Worm (Caenorhabditis elegans) whole organism, L4 larva: ENCODE data around the gene fbxb-49.

Experiments used
- F10B5.3 ChIP-seq: sonication (generic microtip); optimal IDR thresholded peaks from 2 replicates; lab custom pipeline; 2016; ENCODE audit warnings: mild to moderate bottlenecking, missing genetic modification characterization, missing compliant biosample characterization
- F26F4.8 ChIP-seq: fragments of 200-800 bp; sonication (Bioruptor generic); conservative IDR thresholded peaks from 2 replicates; pipeline ENCODE4 v1.3.6; 2022; ENCODE audit warnings: missing genetic modification characterization, missing compliant biosample characterization
- F37D6.2 ChIP-seq: sonication (generic microtip); optimal IDR thresholded peaks from 2 replicates; lab custom pipeline; 2016; ENCODE audit warnings: mild to moderate bottlenecking, missing genetic modification characterization, missing compliant biosample characterization
- R02D3.7 ChIP-seq: fragments of 150-350 bp; sonication (generic microtip); optimal IDR thresholded peaks from 3 replicates; lab custom pipeline; 2014; ENCODE audit warnings: missing biosample characterization, missing genetic modification characterization
- Y48G9A.11 ChIP-seq: fragments of 200-800 bp; sonication (Bioruptor generic); IDR thresholded peaks from 2 replicates; pipeline ENCODE4 v1.3.6; 2022; ENCODE audit warnings: missing genetic modification reagents, missing genetic modification characterization, missing compliant biosample characterization
- aha-1 ChIP-seq: fragments of 150-350 bp; peaks from one replicate; lab custom pipeline; 2014; ENCODE audit warnings: missing biosample characterization, missing genetic modification characterization
- arid-1 ChIP-seq: fragments of 200-800 bp; sonication (Bioruptor generic); conservative IDR thresholded peaks from 2 replicates; pipeline ENCODE4 v1.3.6; 2022; ENCODE audit warnings: missing genetic modification reagents, missing genetic modification characterization, missing compliant biosample characterization
- ceh-32 ChIP-seq: sonication (generic microtip); optimal IDR thresholded peaks from 2 replicates; lab custom pipeline; 2016; ENCODE audit warnings: mild to moderate bottlenecking, missing genetic modification characterization, missing compliant biosample characterization; ENCODE audit not compliant: poor library complexity
- ceh-44 ChIP-seq: fragments of 200-800 bp; sonication (Bioruptor generic); IDR thresholded peaks from 2 replicates; pipeline ENCODE4 v1.3.6; 2022; ENCODE audit warnings: missing genetic modification reagents, missing genetic modification characterization, missing compliant biosample characterization
- cey-2 ChIP-seq: sonication (generic microtip); optimal IDR thresholded peaks from 3 replicates; lab custom pipeline; 2017; ENCODE audit warnings: missing genetic modification characterization, mild to moderate bottlenecking, missing compliant biosample characterization, antibody characterized with exemption, borderline replicate concordance; ENCODE audit not compliant: insufficient read depth
- ctbp-1 ChIP-seq: fragments of 200-800 bp; sonication (Bioruptor generic); IDR thresholded peaks from 2 replicates; pipeline ENCODE4 v1.3.6; 2022; ENCODE audit warnings: missing genetic modification reagents, missing genetic modification characterization, missing compliant biosample characterization
- daf-16 ChIP-seq, 3 experiments: sonication (generic microtip); optimal IDR thresholded peaks; 2 replicates each; lab custom pipeline; 2016 to 2017; ENCODE audit warnings: missing genetic modification characterization in 3 of 3, missing genetic modification reagents in 3 of 3, mild to moderate bottlenecking in 2 of 3, missing compliant biosample characterization in 2 of 3, missing biosample characterization in 1 of 3, moderate library complexity in 1 of 3
- daf-8 ChIP-seq: fragments of 200-800 bp; sonication (Bioruptor generic); IDR thresholded peaks from 2 replicates; pipeline ENCODE4 v1.3.6; 2022; ENCODE audit warnings: missing genetic modification characterization, missing compliant biosample characterization
- dmd-8 ChIP-seq: fragments of 200-800 bp; sonication (Bioruptor generic); IDR thresholded peaks from 2 replicates; pipeline ENCODE4 v1.3.6; 2022; ENCODE audit warnings: missing genetic modification characterization, missing compliant biosample characterization
- dmd-9 ChIP-seq: fragments of 200-800 bp; sonication (Bioruptor generic); IDR thresholded peaks from 2 replicates; pipeline ENCODE4 v1.3.6; 2022; ENCODE audit warnings: missing genetic modification reagents, missing genetic modification characterization, missing compliant biosample characterization
- egl-27 ChIP-seq: sonication (generic microtip); optimal IDR thresholded peaks from 3 replicates; lab custom pipeline; 2017; ENCODE audit warnings: missing biosample characterization, missing genetic modification reagents, missing genetic modification characterization
- hif-1 ChIP-seq, 2 experiments: sonication (generic microtip); optimal IDR thresholded peaks; 2 replicates each; lab custom pipeline; 2016 to 2017; ENCODE audit warnings: missing compliant biosample characterization in 2 of 2, missing genetic modification characterization in 2 of 2, missing genetic modification reagents in 2 of 2, missing genotype in 2 of 2, mild to moderate bottlenecking in 1 of 2
- hlh-11 ChIP-seq: fragments of 200-800 bp; sonication (Bioruptor generic); optimal IDR thresholded peaks from 2 replicates; lab custom pipeline; 2018; ENCODE audit warnings: mild to moderate bottlenecking, missing genetic modification characterization, missing compliant biosample characterization
- hlh-30 ChIP-seq: sonication (generic microtip); optimal IDR thresholded peaks from 2 replicates; lab custom pipeline; 2017; ENCODE audit warnings: antibody characterized with exemption, mild to moderate bottlenecking, missing genetic modification characterization, missing compliant biosample characterization; ENCODE audit not compliant: insufficient read depth
- hmg-1.1 ChIP-seq: fragments of 200-800 bp; sonication (Bioruptor generic); IDR thresholded peaks from 2 replicates; pipeline ENCODE4 v1.3.6; 2022; ENCODE audit warnings: missing genetic modification reagents, missing genetic modification characterization, missing compliant biosample characterization
- lin-29 ChIP-seq: fragments of 200-800 bp; sonication (Bioruptor generic); IDR thresholded peaks from 2 replicates; pipeline ENCODE4 v1.3.6; 2022; ENCODE audit warnings: missing genetic modification reagents, missing genetic modification characterization, missing compliant biosample characterization
- lin-38 ChIP-seq: fragments of 200-800 bp; sonication (Bioruptor generic); IDR thresholded peaks from 2 replicates; pipeline ENCODE4 v1.3.6; 2022; ENCODE audit warnings: missing genetic modification reagents, missing genetic modification characterization, missing compliant biosample characterization
- lir-3 ChIP-seq: sonication (generic microtip); optimal IDR thresholded peaks from 2 replicates; lab custom pipeline; 2016; ENCODE audit warnings: mild to moderate bottlenecking, missing genetic modification characterization, missing compliant biosample characterization
- madf-5 ChIP-seq, 2 experiments: fragments of 200-800 bp; sonication (Bioruptor generic); IDR thresholded peaks; 2 replicates each; pipeline ENCODE4 v1.3.6; 2022; ENCODE audit warnings: missing compliant biosample characterization in 2 of 2, missing genetic modification characterization in 2 of 2
- mep-1 ChIP-seq: fragments of 150-350 bp; sonication (generic microtip); optimal IDR thresholded peaks from 3 replicates; lab custom pipeline; 2014; ENCODE audit warnings: missing biosample characterization, missing genetic modification characterization
- mxl-2 ChIP-seq: fragments of 200-800 bp; sonication (Bioruptor generic); conservative IDR thresholded peaks from 2 replicates; pipeline ENCODE4 v1.3.6; 2022; ENCODE audit warnings: missing genetic modification reagents, missing genetic modification characterization, missing compliant biosample characterization
- nhr-102 ChIP-seq: sonication (generic microtip); optimal IDR thresholded peaks from 2 replicates; lab custom pipeline; 2016; ENCODE audit warnings: mild to moderate bottlenecking, missing genetic modification characterization, moderate library complexity, missing compliant biosample characterization
- nhr-111 ChIP-seq: fragments of 200-800 bp; sonication (Bioruptor generic); optimal IDR thresholded peaks from 2 replicates; lab custom pipeline; 2018; ENCODE audit warnings: mild to moderate bottlenecking, missing genetic modification characterization, missing compliant biosample characterization
- nhr-237 ChIP-seq: sonication (generic microtip); optimal IDR thresholded peaks from 2 replicates; lab custom pipeline; 2017; ENCODE audit warnings: missing biosample characterization, missing genetic modification characterization
- nhr-41 ChIP-seq: fragments of 200-800 bp; sonication (Bioruptor generic); IDR thresholded peaks from 2 replicates; pipeline ENCODE4 v1.3.6; 2022; ENCODE audit warnings: missing genetic modification reagents, missing genetic modification characterization, missing compliant biosample characterization
- nhr-76 ChIP-seq: fragments of 150-350 bp; optimal IDR thresholded peaks from 2 replicates; lab custom pipeline; 2014; ENCODE audit warnings: missing biosample characterization, missing genetic modification characterization
- nhr-77 ChIP-seq: fragments of 150-350 bp; optimal IDR thresholded peaks from 2 replicates; lab custom pipeline; 2014; ENCODE audit warnings: missing biosample characterization, missing genetic modification characterization
- set-16 ChIP-seq: fragments of 200-800 bp; sonication (Bioruptor generic); IDR thresholded peaks from 2 replicates; pipeline ENCODE4 v1.3.6; 2022; ENCODE audit warnings: missing genetic modification reagents, missing genetic modification characterization, missing compliant biosample characterization
- skn-1 ChIP-seq: fragments of 150-350 bp; optimal IDR thresholded peaks from 2 replicates; lab custom pipeline; 2014; ENCODE audit warnings: missing biosample characterization, missing genetic modification characterization
- snpc-1.2 ChIP-seq: fragments of 200-800 bp; sonication (Bioruptor generic); IDR thresholded peaks from 2 replicates; pipeline ENCODE4 v1.3.6; 2022; ENCODE audit warnings: missing genetic modification reagents, missing genetic modification characterization, missing compliant biosample characterization
- spr-3 ChIP-seq: fragments of 200-800 bp; sonication (Bioruptor generic); optimal IDR thresholded peaks from 2 replicates; lab custom pipeline; 2018; ENCODE audit warnings: mild to moderate bottlenecking, missing genetic modification characterization, missing compliant biosample characterization
- tag-97 ChIP-seq: fragments of 200-800 bp; sonication (Bioruptor generic); IDR thresholded peaks from 2 replicates; pipeline ENCODE4 v1.3.6; 2022; ENCODE audit warnings: missing genetic modification characterization, missing compliant biosample characterization
- unc-62 ChIP-seq, 3 experiments: fragments of 150-350 bp in 1 of 3; sonication (generic microtip); optimal IDR thresholded peaks in 2 of 3; peaks in 1 of 3; 1 replicate in 1 of 3; 2 replicates in 2 of 3; lab custom pipeline; 2014 to 2017; ENCODE audit warnings: missing biosample characterization in 3 of 3, missing genetic modification characterization in 3 of 3, missing genetic modification reagents in 3 of 3, missing genotype in 1 of 3
- zag-1 ChIP-seq: fragments of 150-350 bp; optimal IDR thresholded peaks from 2 replicates; lab custom pipeline; 2014; ENCODE audit warnings: missing biosample characterization, missing genetic modification characterization
- zfp-3 ChIP-seq: fragments of 200-800 bp; sonication (Bioruptor generic); conservative IDR thresholded peaks from 2 replicates; pipeline ENCODE4 v1.3.6; 2022; ENCODE audit warnings: missing genetic modification reagents, missing genetic modification characterization, missing compliant biosample characterization
- zip-2 ChIP-seq: fragments of 150-350 bp; optimal IDR thresholded peaks from 2 replicates; lab custom pipeline; 2014; ENCODE audit warnings: missing biosample characterization, missing genetic modification characterization
- ztf-7 ChIP-seq: fragments of 150-350 bp; optimal IDR thresholded peaks from 2 replicates; lab custom pipeline; 2014; ENCODE audit warnings: missing biosample characterization, missing genetic modification characterization

The fbxb-49 gene

DNA sequence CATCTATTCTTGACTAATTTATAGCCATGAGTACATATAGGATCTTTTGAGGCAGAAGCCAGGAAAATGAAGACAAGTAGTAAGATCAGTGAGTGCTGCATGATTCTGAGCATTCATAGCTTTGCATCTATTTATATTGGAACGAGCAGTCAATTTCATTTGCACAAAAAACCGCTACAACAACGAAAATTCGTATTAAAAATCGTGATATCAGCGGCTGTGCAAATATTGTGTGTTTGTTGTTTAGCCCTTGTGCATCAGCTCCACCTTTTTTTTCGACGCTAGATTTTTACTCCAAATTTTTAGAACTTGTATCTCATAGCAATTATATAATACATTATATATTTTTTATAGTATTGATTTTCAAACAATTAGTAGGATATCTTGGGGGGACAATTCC lies 15.8 kb downstream of the fbxb-49 start, which contains the start of gene clec-21:
TSS of gene clec-21 (minus strand) at position 101 of the 400 bp plus-strand sequence.
- TF ChIP-seq R02D3.7 (tag; lab: Kevin White, UChicago) (no peak), dmd-9 (GFP tag; lab: Robert Waterston, UW) (no peak), cey-2 (tag; lab: Kevin White, UChicago) (no peak), hif-1 (tag; optimal IDR thresholded peaks at IDR 0.05; lab: Kevin White, UChicago) (no peak), lin-38 (no peak), nhr-76 (tag; lab: Kevin White, UChicago) (no peak), zfp-3 (no peak), ceh-32 (no peak), skn-1 (tag; lab: Kevin White, UChicago) (no peak), egl-27 (no peak), ctbp-1 (no peak), spr-3 (GFP tag; lab: Kevin White, UChicago) (no peak), set-16 (GFP tag; lab: Robert Waterston, UW) (no peak), nhr-111 (GFP tag; lab: Kevin White, UChicago) (no peak), nhr-237 (tag; lab: Kevin White, UChicago) (no peak), Y48G9A.11 (GFP tag; lab: Robert Waterston, UW) (no peak), hlh-11 (tag; lab: Kevin White, UChicago) (no peak), nhr-41 (GFP tag; lab: Robert Waterston, UW) (no peak), mxl-2 (GFP tag; lab: Robert Waterston, UW) (no peak)

DNA sequence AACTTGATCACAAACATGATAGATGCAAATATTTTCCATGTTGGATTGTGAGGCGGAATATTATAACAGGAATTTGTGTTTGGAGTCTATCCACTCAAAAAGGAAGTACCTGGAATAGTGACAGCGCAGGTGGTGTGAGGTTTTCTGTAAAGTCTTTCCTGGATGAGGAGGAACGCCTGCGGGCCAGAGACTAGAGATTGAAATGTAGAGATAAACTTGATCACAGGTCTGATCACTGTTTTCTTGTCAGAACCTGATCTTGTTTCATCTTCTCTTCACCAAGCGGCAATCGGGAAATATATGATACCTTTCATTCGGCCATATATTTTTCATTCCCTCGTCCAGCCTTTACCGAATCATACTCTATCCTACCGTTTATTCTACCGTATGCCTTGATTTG lies 18.0 kb downstream of the fbxb-49 start, which contains the start of gene T07H3.8:
TSS of gene T07H3.8 (plus strand) at position 301 of the 400 bp plus-strand sequence.
- TF ChIP-seq F26F4.8: no peak
- TF ChIP-seq hif-1 (tag; optimal IDR thresholded peaks at IDR 0.05; lab: Kevin White, UChicago): no peak
- no peak for TF ChIP-seq F10B5.3 (tag; lab: Kevin White, UChicago)
- no peak for TF ChIP-seq unc-62 (GFP tag; optimal IDR thresholded peaks at IDR 0.05 in 1 of 2; lab: Kevin White, UChicago)
- TF ChIP-seq unc-62 (tag; optimal IDR thresholded peaks at IDR 0.05; lab: Kevin White, UChicago): no peak
- no peak for TF ChIP-seq ztf-7
- TF ChIP-seq spr-3 (GFP tag; lab: Kevin White, UChicago): no peak
- TF ChIP-seq zfp-3: no peak
- TF ChIP-seq zip-2 (tag; lab: Kevin White, UChicago): no peak
- no peak for TF ChIP-seq daf-8
- no peak for TF ChIP-seq nhr-76 (tag; lab: Kevin White, UChicago)

DNA sequence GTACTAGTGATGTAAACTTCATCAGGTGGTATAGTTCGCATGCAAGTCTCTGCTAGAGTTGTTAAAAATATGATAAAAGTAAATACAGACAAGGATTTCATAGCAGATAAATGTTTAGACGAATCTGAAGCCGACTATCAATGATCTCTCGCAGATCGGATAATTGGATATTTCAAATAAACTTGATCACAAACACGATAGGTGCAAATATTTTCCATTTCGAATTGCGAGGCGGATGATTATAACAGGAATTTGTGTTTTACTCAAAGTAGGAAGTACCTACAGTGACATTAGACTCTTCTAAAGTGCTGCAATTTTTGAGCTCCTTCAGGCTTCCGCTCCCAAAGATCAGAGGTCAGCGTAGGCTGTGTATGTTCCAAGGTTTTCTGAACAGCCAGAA lies 21.5 kb downstream of the fbxb-49 start, which contains the start of gene T07H3.7:
TSS of gene T07H3.7 (minus strand) at position 101 of the 400 bp plus-strand sequence.
- no peak for TF ChIP-seq nhr-102 (tag; lab: Kevin White, UChicago)
- TF ChIP-seq daf-16 (GFP tag; optimal IDR thresholded peaks at IDR 0.05; lab: Kevin White, UChicago): no peak
- TF ChIP-seq daf-16 (tag; optimal IDR thresholded peaks at IDR 0.05; lab: Kevin White, UChicago): no peak
- TF ChIP-seq ceh-44 (GFP tag; lab: Robert Waterston, UW): no peak
- TF ChIP-seq dmd-8: no peak
- TF ChIP-seq nhr-77: no peak
- no peak for TF ChIP-seq madf-5 (GFP tag; IDR thresholded peaks at IDR 0.05; lab: Robert Waterston, UW)
- no peak for TF ChIP-seq mep-1 (tag; lab: Kevin White, UChicago)
- TF ChIP-seq snpc-1.2 (GFP tag; lab: Robert Waterston, UW): no peak
- TF ChIP-seq tag-97: no peak
- no peak for TF ChIP-seq aha-1 (tag; lab: Kevin White, UChicago)
- TF ChIP-seq F37D6.2 (tag; lab: Kevin White, UChicago): no peak
- TF ChIP-seq lir-3: no peak
- no peak for TF ChIP-seq arid-1 (GFP tag; lab: Robert Waterston, UW)
- no peak for TF ChIP-seq zag-1 (tag; lab: Kevin White, UChicago)
- no peak for TF ChIP-seq zip-2 (tag; lab: Kevin White, UChicago)
- TF ChIP-seq Y48G9A.11 (GFP tag; lab: Robert Waterston, UW): no peak
- no peak for TF ChIP-seq hmg-1.1 (GFP tag; lab: Robert Waterston, UW)
- no peak for TF ChIP-seq hlh-30 (tag; lab: Kevin White, UChicago)
- TF ChIP-seq lin-29: no peak
